Worm (Caenorhabditis elegans) whole organism, L3 larva: ENCODE data around the gene K06A9.1.
A peak's percentile ranks its signal among the peaks of the same experiment; 100 is the strongest.

ENCODE experiments used
- R02D3.7 ChIP-seq: fragments of 150-350 bp; optimal IDR thresholded peaks from 2 replicates; lab custom pipeline; 2014; ENCODE audit warnings: missing biosample characterization, missing genetic modification characterization
- aly-2 ChIP-seq: fragments of 150-350 bp; optimal IDR thresholded peaks from 2 replicates; lab custom pipeline; 2014; ENCODE audit warnings: missing biosample characterization, missing genetic modification characterization
- ama-1 ChIP-seq: fragments of 150-350 bp; optimal IDR thresholded peaks from 2 replicates; lab custom pipeline; 2018
- ceh-16 ChIP-seq: sonication (generic microtip); optimal IDR thresholded peaks from 2 replicates; lab custom pipeline; 2017; ENCODE audit warnings: missing biosample characterization, missing genetic modification characterization
- ceh-82 ChIP-seq: fragments of 150-350 bp; optimal IDR thresholded peaks from 2 replicates; lab custom pipeline; 2014; ENCODE audit warnings: missing biosample characterization, missing genetic modification characterization
- ceh-9 ChIP-seq: sonication (generic microtip); optimal IDR thresholded peaks from 2 replicates; lab custom pipeline; 2018; ENCODE audit warnings: missing biosample characterization, missing genetic modification characterization
- egl-27 ChIP-seq: sonication (generic microtip); optimal IDR thresholded peaks from 4 replicates; lab custom pipeline; 2017; ENCODE audit warnings: missing biosample characterization, missing genetic modification reagents, missing genetic modification characterization
- egl-5 ChIP-seq: fragments of 150-350 bp; optimal IDR thresholded peaks from 2 replicates; lab custom pipeline; 2017; ENCODE audit warnings: missing biosample characterization, missing genetic modification reagents, missing genetic modification characterization, inconsistent platforms
- elt-1 ChIP-seq: fragments of 150-350 bp; optimal IDR thresholded peaks from 2 replicates; lab custom pipeline; 2014; ENCODE audit warnings: missing biosample characterization, missing genetic modification characterization
- elt-3 ChIP-seq, 3 experiments: fragments of 150-350 bp in 1 of 3; sonication (generic microtip) in 2 of 3; optimal IDR thresholded peaks; 2 replicates in 2 of 3; 4 replicates in 1 of 3; lab custom pipeline; 2014 to 2017; ENCODE audit warnings: missing biosample characterization in 3 of 3, missing genetic modification characterization in 3 of 3
- eor-1 ChIP-seq, 2 experiments: fragments of 150-350 bp; optimal IDR thresholded peaks; 2 replicates each; lab custom pipeline; 2014 to 2018; ENCODE audit warnings: missing biosample characterization in 2 of 2, missing genetic modification characterization in 2 of 2
- fkh-10 ChIP-seq: sonication (generic microtip); optimal IDR thresholded peaks from 2 replicates; lab custom pipeline; 2017; ENCODE audit warnings: missing biosample characterization, missing genetic modification reagents, missing genetic modification characterization
- fos-1 ChIP-seq: fragments of 150-350 bp; optimal IDR thresholded peaks from 2 replicates; lab custom pipeline; 2014; ENCODE audit warnings: missing biosample characterization, missing genetic modification characterization
- hmg-11 ChIP-seq: sonication (generic microtip); optimal IDR thresholded peaks from 2 replicates; lab custom pipeline; 2016; ENCODE audit warnings: missing genetic modification characterization, missing compliant biosample characterization
- jun-1 ChIP-seq: fragments of 150-350 bp; optimal IDR thresholded peaks from 2 replicates; lab custom pipeline; 2014; ENCODE audit warnings: missing biosample characterization, missing genetic modification reagents, missing genetic modification characterization
- lin-15B ChIP-seq: fragments of 150-350 bp; optimal IDR thresholded peaks from 2 replicates; lab custom pipeline; 2014; ENCODE audit warnings: missing biosample characterization, missing genetic modification characterization
- mdl-1 ChIP-seq: fragments of 150-350 bp; optimal IDR thresholded peaks from 2 replicates; lab custom pipeline; 2014; ENCODE audit warnings: missing biosample characterization, missing genetic modification characterization
- mml-1 ChIP-seq: fragments of 150-350 bp; sonication (generic microtip); optimal IDR thresholded peaks from 3 replicates; lab custom pipeline; 2014; ENCODE audit warnings: missing biosample characterization, missing genetic modification characterization
- nfya-1 ChIP-seq: sonication (generic microtip); optimal IDR thresholded peaks from 2 replicates; lab custom pipeline; 2017; ENCODE audit warnings: missing genetic modification characterization, mild to moderate bottlenecking, missing compliant biosample characterization, antibody characterized with exemption, moderate library complexity; ENCODE audit not compliant: insufficient read depth
- nhr-11 ChIP-seq: fragments of 150-350 bp; optimal IDR thresholded peaks from 2 replicates; lab custom pipeline; 2014; ENCODE audit warnings: missing biosample characterization, missing genetic modification characterization
- nhr-12 ChIP-seq: fragments of 150-350 bp; optimal IDR thresholded peaks from 2 replicates; lab custom pipeline; 2014; ENCODE audit warnings: missing biosample characterization, missing genetic modification characterization
- nhr-23 ChIP-seq: fragments of 150-350 bp; optimal IDR thresholded peaks from 2 replicates; lab custom pipeline; 2014; ENCODE audit warnings: missing biosample characterization, missing genetic modification reagents, missing genetic modification characterization
- nhr-237 ChIP-seq: fragments of 150-350 bp; optimal IDR thresholded peaks from 2 replicates; lab custom pipeline; 2014; ENCODE audit warnings: missing biosample characterization, missing genetic modification characterization
- nhr-28 ChIP-seq: fragments of 150-350 bp; optimal IDR thresholded peaks from 2 replicates; lab custom pipeline; 2014; ENCODE audit warnings: missing biosample characterization, missing genetic modification characterization
- nhr-43 ChIP-seq: sonication (generic microtip); optimal IDR thresholded peaks from 2 replicates; lab custom pipeline; 2016; ENCODE audit warnings: mild to moderate bottlenecking, missing genetic modification characterization, missing compliant biosample characterization; ENCODE audit not compliant: poor library complexity, severe bottlenecking
- nhr-67 ChIP-seq: fragments of 150-350 bp; optimal IDR thresholded peaks from 2 replicates; lab custom pipeline; 2014; ENCODE audit warnings: missing biosample characterization, missing genetic modification characterization
- nhr-76 ChIP-seq: fragments of 150-350 bp; sonication (generic microtip); optimal IDR thresholded peaks from 5 replicates; lab custom pipeline; 2014; ENCODE audit warnings: missing biosample characterization, missing genetic modification characterization
- nhr-77 ChIP-seq: fragments of 150-350 bp; optimal IDR thresholded peaks from 2 replicates; lab custom pipeline; 2014; ENCODE audit warnings: missing biosample characterization, missing genetic modification characterization
- pha-4 ChIP-seq: fragments of 150-350 bp; optimal IDR thresholded peaks from 2 replicates; lab custom pipeline; 2014; ENCODE audit warnings: missing biosample characterization, missing genetic modification reagents, missing genetic modification characterization
- sea-2 ChIP-seq: fragments of 150-350 bp; sonication (generic microtip); optimal IDR thresholded peaks from 4 replicates; lab custom pipeline; 2014; ENCODE audit warnings: missing biosample characterization, missing genetic modification reagents, missing genetic modification characterization
- skn-1 ChIP-seq: fragments of 150-350 bp; optimal IDR thresholded peaks from 2 replicates; lab custom pipeline; 2014; ENCODE audit warnings: missing biosample characterization, missing genetic modification characterization
- snpc-4 ChIP-seq: fragments of 150-350 bp; optimal IDR thresholded peaks from 2 replicates; lab custom pipeline; 2014; ENCODE audit warnings: missing biosample characterization, missing genetic modification characterization
- unc-62 ChIP-seq: fragments of 150-350 bp; sonication (generic microtip); optimal IDR thresholded peaks from 4 replicates; lab custom pipeline; 2014; ENCODE audit warnings: missing biosample characterization, missing genetic modification reagents, missing genetic modification characterization
- zag-1 ChIP-seq: fragments of 150-350 bp; optimal IDR thresholded peaks from 2 replicates; lab custom pipeline; 2014; ENCODE audit warnings: missing biosample characterization, missing genetic modification characterization
- ztf-11 ChIP-seq: fragments of 150-350 bp; optimal IDR thresholded peaks from 2 replicates; lab custom pipeline; 2014; ENCODE audit warnings: missing biosample characterization, missing genetic modification characterization

Gene K06A9.1

DNA sequence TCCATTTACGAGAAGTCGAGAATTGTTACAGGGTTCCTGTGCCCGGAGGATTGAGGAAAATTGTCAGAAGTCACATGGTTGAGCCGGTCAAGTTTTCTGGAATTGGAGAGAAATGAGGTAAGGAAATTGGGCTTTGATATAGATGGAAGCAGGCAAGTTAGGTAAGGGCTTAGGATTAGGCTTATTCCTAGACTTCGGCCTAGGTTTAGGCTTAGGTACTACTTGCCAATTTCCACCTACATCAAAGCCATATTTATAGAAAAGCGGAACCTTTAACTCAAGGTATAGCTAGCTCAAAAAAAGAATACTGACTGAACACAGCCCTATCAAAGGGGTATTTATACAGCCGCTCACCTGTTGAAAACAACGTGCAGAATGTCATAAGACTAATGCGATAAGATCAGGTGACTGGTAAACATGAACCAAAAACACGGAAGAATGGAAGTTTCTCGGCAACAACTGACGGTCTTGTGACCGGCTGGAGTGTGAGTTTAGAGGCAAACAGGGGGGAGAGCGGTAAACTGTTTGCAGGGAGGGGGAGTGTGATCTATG is 42.7 kb upstream of the K06A9.1 start (continued):
- TF ChIP-seq eor-1 (tag; optimal IDR thresholded peaks at IDR 0.05; lab: Kevin White, UChicago), result peak in 1 of 2 experiments; percentile 66
- TF ChIP-seq nhr-67 (tag; lab: Kevin White, UChicago), result no peak
- TF ChIP-seq elt-1 (tag; lab: Kevin White, UChicago), result peak; percentile 62

- TF ChIP-seq unc-62 (GFP tag; lab: Kevin White, UChicago) (no peak), fkh-10 (no peak), nhr-76 (tag; lab: Kevin White, UChicago) (no peak), jun-1 (tag; lab: Kevin White, UChicago) (no peak)
Observed at ce11 chrX:1512307-1512706, 35.0 kb upstream of the K06A9.1 start.

DNA sequence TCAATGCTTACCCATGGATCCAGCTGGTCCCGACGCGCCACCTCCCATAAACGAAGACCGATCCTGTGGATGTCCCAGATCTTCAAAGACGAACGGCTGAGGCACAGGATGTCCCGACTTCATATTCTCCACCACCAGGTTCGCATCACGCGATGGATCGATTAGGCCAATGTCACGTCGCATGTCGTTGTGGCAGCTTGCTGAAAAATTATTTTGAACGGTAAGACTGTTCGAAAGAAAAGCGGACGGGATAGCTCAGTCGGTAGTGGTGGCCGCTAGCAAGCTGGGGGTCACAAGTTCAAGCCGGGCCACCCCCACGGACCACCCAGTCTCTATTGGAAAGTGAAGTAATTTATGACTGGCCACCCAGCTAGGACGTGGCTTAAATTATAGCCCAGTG is 34.2 kb upstream of the K06A9.1 start:
- no peak for TF ChIP-seq skn-1 (tag; lab: Kevin White, UChicago)
- TF ChIP-seq nhr-237 (tag; lab: Kevin White, UChicago), result no peak
- TF ChIP-seq mml-1 (tag; lab: Kevin White, UChicago), result no peak
- no peak for TF ChIP-seq eor-1 (tag; optimal IDR thresholded peaks at IDR 0.05; lab: Kevin White, UChicago)
- no peak for TF ChIP-seq nhr-11 (tag; lab: Kevin White, UChicago)
- no peak for TF ChIP-seq jun-1 (tag; lab: Kevin White, UChicago)
- TF ChIP-seq nfya-1 (tag; lab: Kevin White, UChicago), result no peak
- no peak for TF ChIP-seq mdl-1
- TF ChIP-seq egl-27 (tag; lab: Kevin White, UChicago), result no peak
- TF ChIP-seq fos-1 (tag; lab: Kevin White, UChicago), result no peak
- TF ChIP-seq nhr-28 (tag; lab: Kevin White, UChicago), result no peak
- TF ChIP-seq nhr-12 (tag; lab: Kevin White, UChicago), result no peak
- no peak for TF ChIP-seq zag-1 (tag; lab: Kevin White, UChicago)

DNA sequence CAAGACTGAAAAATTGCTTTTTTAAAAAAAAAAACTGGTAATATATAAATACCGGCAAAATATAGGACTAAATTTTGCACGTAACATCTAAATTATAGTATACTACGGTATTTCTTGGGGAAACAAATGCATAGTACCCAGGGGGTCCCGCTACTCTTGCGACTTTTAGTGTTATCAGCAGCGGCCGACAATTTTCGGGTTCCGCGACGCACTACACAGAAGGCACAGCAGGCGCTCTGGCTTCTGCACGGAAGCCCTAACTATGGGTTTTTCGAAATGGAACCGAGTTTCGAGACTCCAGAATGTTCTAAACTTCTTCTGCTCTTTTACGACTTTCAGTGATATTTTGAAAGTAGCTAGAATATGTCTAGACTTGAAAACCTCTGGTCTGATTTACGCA is 30.7 kb upstream of the K06A9.1 start:
- no peak for TF ChIP-seq ceh-9
- no peak for TF ChIP-seq skn-1 (tag; lab: Kevin White, UChicago)
- TF ChIP-seq nhr-43, result no peak
- TF ChIP-seq snpc-4 (tag; lab: Kevin White, UChicago), result peak; percentile 16
- TF ChIP-seq elt-3 (tag; optimal IDR thresholded peaks at IDR 0.05; lab: Kevin White, UChicago), result no peak
- no peak for TF ChIP-seq ama-1 (lab: Kevin White, UChicago)
- TF ChIP-seq egl-5, result no peak
- TF ChIP-seq ceh-82 (tag; lab: Kevin White, UChicago), result no peak

DNA sequence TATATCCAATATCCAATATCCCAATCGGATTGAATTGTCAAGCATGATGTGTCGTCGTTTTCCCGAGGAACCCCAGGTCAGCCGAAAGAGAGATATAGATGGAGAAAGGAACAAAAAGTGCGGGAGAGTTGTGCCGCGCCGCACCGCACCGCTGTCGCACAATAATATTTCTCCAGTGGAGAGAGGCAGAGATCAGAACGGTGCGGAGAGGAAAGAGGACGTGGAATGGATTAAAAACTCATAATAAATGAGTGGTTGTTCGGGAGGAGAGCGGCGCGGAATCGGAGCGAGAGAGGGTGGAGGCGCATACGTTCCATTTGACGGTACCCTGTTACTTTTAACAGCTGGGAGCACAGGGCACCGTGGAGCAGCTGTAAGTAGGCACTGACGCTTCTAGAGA is 29.8 kb upstream of the K06A9.1 start:
- no peak for TF ChIP-seq ceh-16 (tag; lab: Kevin White, UChicago)
- peak; percentile 3 for TF ChIP-seq hmg-11 (tag; lab: Kevin White, UChicago)
- TF ChIP-seq nhr-23 (tag; lab: Kevin White, UChicago), result peak; percentile 1

DNA sequence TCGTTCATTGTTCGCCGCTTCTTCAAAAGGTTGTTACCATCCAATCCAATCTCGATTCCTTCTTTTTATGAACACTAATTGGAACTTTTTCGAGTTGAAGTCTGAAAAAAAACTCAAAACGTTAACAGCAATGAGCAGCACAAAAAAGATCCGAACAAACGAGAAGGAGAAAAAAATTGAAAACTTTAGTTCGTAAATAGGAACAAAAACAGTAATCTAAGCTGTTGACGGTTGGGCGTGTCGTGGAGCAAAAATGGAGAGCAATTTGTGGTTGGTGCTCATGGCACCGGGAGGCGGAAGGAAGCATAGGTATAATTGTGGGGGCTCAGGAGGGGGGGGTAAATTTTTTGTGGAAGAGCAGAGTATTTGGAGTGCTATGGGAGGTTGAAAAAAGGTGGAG is 25.9 kb upstream of the K06A9.1 start, which contains the start of gene toca-1:
TSS of gene toca-1 (minus strand) at position 101 of the 400 bp plus-strand sequence.
- TF ChIP-seq pha-4 (tag; lab: Kevin White, UChicago) (no peak), nhr-77 (tag; lab: Kevin White, UChicago) (no peak), ama-1 (lab: Kevin White, UChicago) (no peak), egl-5 (no peak), snpc-4 (tag; lab: Kevin White, UChicago) (no peak), R02D3.7 (tag; lab: Kevin White, UChicago) (no peak), sea-2 (GFP tag; lab: Kevin White, UChicago) (no peak), fkh-10 (no peak), ceh-16 (tag; lab: Kevin White, UChicago) (no peak), nhr-11 (tag; lab: Kevin White, UChicago) (no peak), lin-15B (tag; lab: Kevin White, UChicago) (no peak), fos-1 (tag; lab: Kevin White, UChicago) (no peak), ztf-11 (tag; lab: Kevin White, UChicago) (no peak), nhr-76 (tag; lab: Kevin White, UChicago) (no peak), ceh-9 (no peak), aly-2 (tag; lab: Kevin White, UChicago) (no peak), eor-1 (tag; optimal IDR thresholded peaks at IDR 0.05; lab: Kevin White, UChicago) (no peak)
- TF ChIP-seq, all 47 proteins: peak for 0
